Fruit fly (Drosophila melanogaster): ENCODE data around the gene E23.

The E23 gene

DNA sequence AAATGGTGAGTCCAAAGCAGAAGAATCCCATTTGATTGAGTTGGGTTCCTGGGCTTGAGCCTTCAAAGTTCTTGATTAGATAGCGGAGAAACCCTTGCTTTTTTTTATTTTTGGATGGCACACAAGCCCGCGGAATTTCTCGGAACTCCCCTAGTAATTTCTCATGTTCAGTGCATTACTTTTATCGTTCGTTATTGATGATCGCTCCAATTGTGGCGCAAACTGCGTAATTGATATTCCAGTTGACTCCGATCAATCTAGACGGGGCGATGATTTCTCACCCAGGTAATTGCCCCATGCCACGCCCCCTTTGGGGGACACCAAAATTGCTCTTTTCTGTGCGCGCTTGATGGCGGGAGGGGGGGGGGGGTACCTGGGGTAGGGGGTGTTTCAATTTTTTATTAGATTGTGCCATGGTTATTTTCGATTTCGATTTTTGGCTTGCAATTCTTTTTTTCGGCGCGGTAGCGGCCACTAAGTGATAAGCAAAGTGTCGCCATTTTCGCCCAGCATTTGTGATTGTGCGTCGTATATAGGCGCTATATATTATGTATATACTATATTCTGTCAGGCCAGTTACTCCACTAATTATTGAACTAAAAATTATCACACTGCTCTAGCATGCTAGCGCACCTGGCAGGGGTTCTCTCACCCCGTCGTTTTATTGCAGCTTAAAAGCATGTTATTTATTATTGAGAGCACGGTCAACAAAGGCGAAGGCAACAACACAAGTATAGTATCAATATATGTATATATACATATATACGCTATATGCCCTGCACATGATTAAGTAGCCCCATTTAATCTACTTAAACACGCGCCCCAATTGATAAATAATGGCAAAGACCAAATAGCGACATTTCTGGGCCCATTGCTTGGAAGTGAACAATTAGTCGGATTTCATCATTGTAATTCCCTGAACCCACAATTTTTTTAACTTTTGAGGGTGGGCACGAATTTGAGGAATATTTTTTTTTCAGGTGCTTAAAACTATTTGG, 49.5 kb downstream of the E23 start:
- TF ChIP-seq fru (GFP tag; optimal IDR thresholded peaks at IDR 0.05) (peak; percentile 16), brk (GFP tag; optimal IDR thresholded peaks at IDR 0.05) (no peak), OdsH (GFP tag; optimal IDR thresholded peaks at IDR 0.05) (peak; percentile 26), ey (GFP tag; optimal IDR thresholded peaks at IDR 0.05) (no peak), Rel (GFP tag; optimal IDR thresholded peaks at IDR 0.05) (no peak), Rel (tag; optimal IDR thresholded peaks at IDR 0.05) (peak; percentile 94), jim (GFP tag; optimal IDR thresholded peaks at IDR 0.05) (no peak), Sp1 (GFP tag; optimal IDR thresholded peaks at IDR 0.05) (no peak), CrebA (GFP tag; optimal IDR thresholded peaks at IDR 0.05; ENCODE audit: borderline replicate concordance) (peak; percentile 35)

DNA sequence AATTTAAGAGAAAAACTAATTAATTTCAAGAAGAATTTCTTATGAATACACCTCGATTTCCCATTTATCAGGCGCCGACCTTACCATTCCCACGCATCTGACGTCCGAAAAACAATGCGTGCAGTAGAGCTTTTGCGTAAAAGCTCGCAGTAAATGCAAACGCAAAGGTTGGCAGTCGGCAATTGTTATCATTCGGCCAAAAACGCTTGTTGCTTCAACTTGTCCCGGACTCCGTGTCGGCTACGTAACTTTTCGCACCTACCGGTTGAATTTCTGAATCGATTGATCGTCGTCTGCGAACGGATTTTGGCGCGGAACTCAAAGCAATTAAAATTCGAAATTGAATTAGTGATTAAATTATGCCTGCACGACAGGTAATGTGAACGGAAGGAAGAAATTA, 50.7 kb downstream of the E23 start, which contains the start of gene CG3277:
Gene CG3277, plus strand, starts transcription at position 208 of the 400 bp plus-strand sequence.
- TF ChIP-seq fru (GFP tag; optimal IDR thresholded peaks at IDR 0.05), result peak; percentile 84
- no peak for TF ChIP-seq Mio (GFP tag; optimal IDR thresholded peaks at IDR 0.05)

DNA sequence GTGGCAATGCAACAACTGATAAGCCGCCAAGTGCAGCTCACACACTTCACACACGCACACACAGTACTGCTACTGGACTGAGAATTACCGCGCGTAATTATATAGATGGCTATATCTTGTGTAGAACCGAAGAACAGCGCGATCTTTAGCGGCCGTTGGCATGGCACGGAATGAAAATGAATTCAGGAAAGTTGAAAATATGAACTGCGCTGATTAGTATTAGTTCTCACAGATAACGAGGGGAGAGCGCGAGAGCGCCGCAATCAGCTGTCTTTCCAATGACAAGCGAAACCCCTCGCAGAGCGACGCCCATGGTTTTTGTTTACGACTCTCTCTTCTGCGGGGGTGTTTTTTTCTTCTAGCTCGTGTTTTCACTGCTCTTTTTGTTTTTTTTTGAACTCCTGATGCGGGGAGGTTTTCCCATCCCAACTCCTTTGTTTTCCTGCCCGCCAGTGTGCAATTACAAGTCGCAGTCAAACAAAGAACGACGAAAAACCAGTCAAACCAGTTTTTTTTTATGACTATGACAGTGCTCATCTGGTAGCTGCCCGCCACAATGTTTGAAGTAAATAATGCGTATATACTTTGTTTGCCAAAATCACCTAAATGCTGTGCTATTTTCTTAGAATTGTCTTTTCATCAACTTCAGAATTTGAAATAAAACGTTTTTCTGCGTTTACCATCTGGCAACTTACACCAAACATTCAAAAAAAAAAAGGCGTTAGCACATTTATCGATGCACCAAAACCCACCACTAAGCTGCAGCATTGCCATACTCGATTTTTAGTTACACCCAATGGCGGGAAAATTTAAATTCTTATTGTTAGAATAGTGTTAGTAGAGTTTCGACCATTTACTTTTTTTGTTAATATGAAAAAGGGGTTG, 51.4 kb downstream of the E23 start, which contains the start of gene CG9663:
Gene CG9663, minus strand, starts transcription at position 173 of the 885 bp plus-strand sequence.
- TF ChIP-seq pan (optimal IDR thresholded peaks at IDR 0.05) (no peak), Jra (GFP tag; optimal IDR thresholded peaks at IDR 0.05) (peak; percentile 37), usp (GFP tag; optimal IDR thresholded peaks at IDR 0.05) (no peak), ey (GFP tag; optimal IDR thresholded peaks at IDR 0.05) (peak; percentile 43), N (GFP tag; optimal IDR thresholded peaks at IDR 0.05) (no peak), dmrt93B (GFP tag; optimal IDR thresholded peaks at IDR 0.05) (no peak), Sp1 (GFP tag; optimal IDR thresholded peaks at IDR 0.05) (peak; percentile 57), Dfd (GFP tag; optimal IDR thresholded peaks at IDR 0.05) (no peak), GATAd (GFP tag; optimal IDR thresholded peaks at IDR 0.05) (no peak), tai (GFP tag; optimal IDR thresholded peaks at IDR 0.05) (no peak), rgr (GFP tag; optimal IDR thresholded peaks at IDR 0.05) (peak; percentile 80), dl (GFP tag; optimal IDR thresholded peaks at IDR 0.05; ENCODE audit: insufficient read depth in 1 of 2, partially characterized antibody in 2 of 2) (peak; percentile 42 to 58), Vsx2 (GFP tag; optimal IDR thresholded peaks at IDR 0.05; ENCODE audit: partially characterized antibody) (peak; percentile 47), psq (GFP tag; optimal IDR thresholded peaks at IDR 0.05) (no peak), CrebA (GFP tag; optimal IDR thresholded peaks at IDR 0.05; ENCODE audit: borderline replicate concordance) (peak; percentile 46), Mio (GFP tag; optimal IDR thresholded peaks at IDR 0.05) (no peak), Abd-B (GFP tag; optimal IDR thresholded peaks at IDR 0.05) (no peak), OdsH (GFP tag; optimal IDR thresholded peaks at IDR 0.05) (peak; percentile 52), sage (GFP tag; optimal IDR thresholded peaks at IDR 0.05) (peak; percentile 13), woc (GFP tag; optimal IDR thresholded peaks at IDR 0.05) (peak; percentile 34), jim (GFP tag; optimal IDR thresholded peaks at IDR 0.05) (no peak), h (GFP tag; optimal IDR thresholded peaks at IDR 0.05) (peak; percentile 80), HLH106 (tag; optimal IDR thresholded peaks at IDR 0.05) (peak; percentile 38), Hnf4 (GFP tag; optimal IDR thresholded peaks at IDR 0.05) (peak; percentile 61), Myc (optimal IDR thresholded peaks at IDR 0.05) (no peak), Hr83 (GFP tag; optimal IDR thresholded peaks at IDR 0.05; ENCODE audit: poor library complexity, severe bottlenecking) (peak; percentile 13), lola (GFP tag; optimal IDR thresholded peaks at IDR 0.05) (no peak), br (GFP tag; optimal IDR thresholded peaks at IDR 0.05) (peak; percentile 66), Rel (GFP tag; optimal IDR thresholded peaks at IDR 0.05) (no peak), Rel (tag; optimal IDR thresholded peaks at IDR 0.05) (peak; percentile 81), foxo (GFP tag; optimal IDR thresholded peaks at IDR 0.05) (peak in 1 of 2 experiments; percentile 66), sv (GFP tag; optimal IDR thresholded peaks at IDR 0.05) (peak; percentile 0), fru (GFP tag; optimal IDR thresholded peaks at IDR 0.05) (peak; percentile 43), brk (GFP tag; optimal IDR thresholded peaks at IDR 0.05) (no peak), CG32264 (GFP tag; optimal IDR thresholded peaks at IDR 0.05) (no peak), CG9705 (GFP tag; optimal IDR thresholded peaks at IDR 0.05) (no peak), dsf (GFP tag; optimal IDR thresholded peaks at IDR 0.05; ENCODE audit: borderline replicate concordance) (no peak), Hr78 (GFP tag; optimal IDR thresholded peaks at IDR 0.05) (no peak), Dif (GFP tag; optimal IDR thresholded peaks at IDR 0.05; ENCODE audit: partially characterized antibody) (peak; percentile 55)
